Worm (Caenorhabditis elegans) whole organism, midembryonic: ENCODE measurements around the gene Y73C8C.10.

Source experiments
- T22C8.4 ChIP-seq: fragments of 200-800 bp; sonication (Bioruptor generic); IDR thresholded peaks from 2 replicates; pipeline ENCODE4 v1.3.6; 2022; ENCODE audit warnings: missing genetic modification characterization, missing compliant biosample characterization
- cog-1 ChIP-seq: sonication (generic microtip); optimal IDR thresholded peaks from 2 replicates; lab custom pipeline; 2016; ENCODE audit warnings: missing genetic modification characterization, missing compliant biosample characterization
- flt-1 ChIP-seq: fragments of 200-800 bp; sonication (Bioruptor generic); IDR thresholded peaks from 2 replicates; pipeline ENCODE4 v1.3.6; 2022; ENCODE audit warnings: missing genetic modification characterization, missing compliant biosample characterization
- klf-2 ChIP-seq: fragments of 200-800 bp; sonication (Bioruptor generic); conservative IDR thresholded peaks from 2 replicates; pipeline ENCODE4 v1.3.6; 2022; ENCODE audit warnings: missing genetic modification reagents, missing genetic modification characterization, missing compliant biosample characterization
- med-1 ChIP-seq: sonication (generic microtip); optimal IDR thresholded peaks from 2 replicates; lab custom pipeline; 2017; ENCODE audit warnings: missing genetic modification characterization, mild to moderate bottlenecking, missing compliant biosample characterization, antibody characterized with exemption, missing genetic modification reagents; ENCODE audit not compliant: insufficient read depth
- ref-1 ChIP-seq: fragments of 200-800 bp; sonication (Bioruptor generic); conservative IDR thresholded peaks from 2 replicates; pipeline ENCODE4 v1.3.6; 2022; ENCODE audit warnings: missing genetic modification reagents, missing genetic modification characterization, missing compliant biosample characterization
- tab-1 ChIP-seq: fragments of 200-800 bp; sonication (Bioruptor generic); IDR thresholded peaks from 2 replicates; pipeline ENCODE4 v1.3.6; 2022; ENCODE audit warnings: missing genetic modification characterization, missing compliant biosample characterization
- ztf-23 ChIP-seq: fragments of 200-800 bp; sonication (Bioruptor generic); IDR thresholded peaks from 2 replicates; pipeline ENCODE4 v1.3.6; 2022; ENCODE audit warnings: missing genetic modification reagents, missing genetic modification characterization, missing compliant biosample characterization
- ztf-29 ChIP-seq: fragments of 200-800 bp; sonication (Bioruptor generic); IDR thresholded peaks from 2 replicates; pipeline ENCODE4 v1.3.6; 2022; ENCODE audit warnings: missing genetic modification reagents, missing genetic modification characterization, missing compliant biosample characterization

The Y73C8C.10 gene

DNA sequence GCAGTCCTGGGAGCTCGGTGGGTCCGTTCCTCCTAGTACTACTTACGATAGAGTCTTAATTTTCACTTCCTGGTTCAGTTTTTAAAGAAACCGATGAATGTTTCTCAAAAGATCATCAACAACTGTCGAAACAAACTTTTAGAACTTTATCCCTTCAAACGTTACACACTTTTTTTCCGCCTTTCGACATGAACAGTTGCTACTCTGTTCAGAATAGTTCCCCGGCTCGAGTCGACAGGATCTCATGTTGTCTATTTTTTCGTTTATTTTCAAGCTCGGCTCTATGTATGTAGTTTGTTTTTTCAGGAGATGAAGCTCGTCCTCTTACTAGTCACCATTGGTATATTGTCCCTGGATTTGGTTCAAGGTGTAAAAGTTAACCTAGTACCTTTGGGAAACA is 29.2 kb upstream of the Y73C8C.10 start, which contains the start of gene exh-1:
exh-1 (plus strand) TSS at position 301 of the 400 bp plus-strand sequence.
- no peak for TF ChIP-seq med-1 (GFP tag; lab: Kevin White, UChicago)
- TF ChIP-seq T22C8.4, result no peak
- no peak for TF ChIP-seq ref-1 (GFP tag; lab: Robert Waterston, UW)
- TF ChIP-seq flt-1 (GFP tag; lab: Robert Waterston, UW), result no peak
- TF ChIP-seq tab-1, result no peak
- no peak for TF ChIP-seq ztf-29 (GFP tag; lab: Robert Waterston, UW)
- TF ChIP-seq klf-2, result no peak
- no peak for TF ChIP-seq ztf-23 (GFP tag; lab: Robert Waterston, UW)
- no peak for TF ChIP-seq cog-1 (tag; lab: Kevin White, UChicago)

DNA sequence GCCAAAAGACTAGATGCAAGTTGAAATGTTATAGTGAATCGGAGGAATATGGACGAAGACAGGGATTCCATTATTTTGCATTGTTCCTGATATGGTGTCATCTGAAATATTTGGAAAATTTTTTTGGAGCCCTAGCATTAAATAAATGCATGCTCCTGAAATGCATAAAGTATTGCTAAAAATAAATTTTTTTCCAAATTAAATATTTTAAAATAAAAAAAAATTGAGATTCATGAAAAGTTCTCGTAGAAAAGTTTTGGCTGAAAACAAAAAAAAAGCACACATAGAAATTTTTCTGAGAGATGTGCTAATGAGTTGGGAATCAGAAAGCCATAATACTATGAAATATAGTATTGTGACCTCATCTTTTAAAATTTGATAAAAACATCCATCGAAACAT is 27.5 kb upstream of the Y73C8C.10 start, which contains the start of gene srab-7:
srab-7 (minus strand) TSS at position 101 of the 400 bp plus-strand sequence.
- no peak for TF ChIP-seq ztf-29 (GFP tag; lab: Robert Waterston, UW)

DNA sequence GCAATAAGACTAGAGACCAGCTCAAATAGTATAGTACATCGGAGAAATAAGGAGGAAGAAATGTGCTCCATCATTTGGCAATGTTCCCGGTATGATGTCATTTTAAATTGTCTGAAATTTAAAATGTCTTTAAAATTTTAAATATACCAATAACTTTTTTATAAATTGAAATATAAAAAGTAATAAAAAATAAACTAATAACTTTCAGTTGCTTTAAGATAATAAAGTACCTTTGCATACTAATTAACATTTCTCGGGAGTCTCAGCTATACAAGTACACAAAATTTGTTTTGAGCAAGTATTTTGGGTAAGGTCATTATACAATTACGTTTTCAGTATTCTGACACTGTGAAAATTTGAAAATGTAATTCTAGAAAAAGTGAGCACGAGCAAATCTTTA is 24.3 kb upstream of the Y73C8C.10 start, which contains the start of gene srab-6:
srab-6 (minus strand) TSS at position 101 of the 400 bp plus-strand sequence.
- TF ChIP-seq flt-1 (GFP tag; lab: Robert Waterston, UW) (no peak), tab-1 (no peak), ztf-23 (GFP tag; lab: Robert Waterston, UW) (no peak), ref-1 (GFP tag; lab: Robert Waterston, UW) (no peak), T22C8.4 (no peak), ztf-29 (GFP tag; lab: Robert Waterston, UW) (no peak), med-1 (GFP tag; lab: Kevin White, UChicago) (no peak), klf-2 (no peak), cog-1 (tag; lab: Kevin White, UChicago) (no peak)

DNA sequence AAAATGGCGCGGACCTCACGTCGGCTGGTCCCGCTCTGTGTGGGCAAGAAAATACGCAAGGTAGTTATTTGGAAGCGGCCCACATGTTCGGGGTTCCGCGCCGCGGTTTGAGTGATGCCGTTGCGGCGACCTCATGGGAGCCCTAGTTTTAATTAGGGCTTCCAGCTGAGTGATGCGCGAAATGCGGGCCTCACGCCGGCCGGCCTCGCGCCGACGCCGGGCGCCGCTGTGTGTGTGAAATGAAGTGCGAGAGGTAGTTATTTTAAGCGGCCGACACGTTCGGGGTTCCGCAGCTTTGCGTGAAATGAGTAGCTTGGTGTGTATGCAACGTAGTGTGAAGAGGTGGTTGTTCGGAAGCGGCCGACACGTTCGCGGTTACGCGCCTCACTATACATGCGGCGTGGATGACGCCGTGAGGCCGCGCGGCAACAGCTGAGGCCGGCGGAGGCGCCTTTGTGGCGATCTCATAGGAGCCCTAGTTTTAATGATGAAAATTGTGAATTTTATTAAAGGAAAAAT is 22.4 kb upstream of the Y73C8C.10 start:
- TF ChIP-seq flt-1 (GFP tag; lab: Robert Waterston, UW) (no peak), tab-1 (no peak), T22C8.4 (no peak), ref-1 (GFP tag; lab: Robert Waterston, UW) (no peak), med-1 (GFP tag; lab: Kevin White, UChicago) (no peak), ztf-23 (GFP tag; lab: Robert Waterston, UW) (no peak), cog-1 (tag; lab: Kevin White, UChicago) (no peak), ztf-29 (GFP tag; lab: Robert Waterston, UW) (no peak), klf-2 (no peak)

DNA sequence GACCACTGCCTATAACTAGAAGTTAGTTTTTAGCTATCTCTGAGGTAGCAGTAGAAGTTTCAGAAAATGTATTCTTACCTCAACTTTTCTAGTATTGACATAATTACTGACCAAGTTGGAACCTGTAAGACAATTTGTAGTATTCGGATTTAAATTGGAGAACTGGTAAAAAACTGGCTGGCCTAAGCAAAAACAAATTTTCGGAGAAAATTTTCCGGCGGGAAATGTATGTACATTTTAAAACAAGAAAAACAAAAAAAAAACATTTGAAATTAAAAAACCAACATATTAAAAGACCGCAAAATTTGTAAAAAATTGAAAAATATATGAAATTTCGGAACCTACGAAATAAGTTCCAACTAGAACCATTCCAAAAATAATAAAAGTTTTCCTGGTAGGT is 19.4 kb upstream of the Y73C8C.10 start, which contains the start of gene srab-11:
srab-11 (minus strand) TSS at position 101 of the 400 bp plus-strand sequence.
- no peak for TF ChIP-seq ztf-23 (GFP tag; lab: Robert Waterston, UW)
- TF ChIP-seq med-1 (GFP tag; lab: Kevin White, UChicago), result no peak
- TF ChIP-seq ztf-29 (GFP tag; lab: Robert Waterston, UW), result no peak
- TF ChIP-seq T22C8.4, result no peak
- TF ChIP-seq klf-2, result no peak
- no peak for TF ChIP-seq flt-1 (GFP tag; lab: Robert Waterston, UW)
- no peak for TF ChIP-seq tab-1
- no peak for TF ChIP-seq ref-1 (GFP tag; lab: Robert Waterston, UW)
- no peak for TF ChIP-seq cog-1 (tag; lab: Kevin White, UChicago)

DNA sequence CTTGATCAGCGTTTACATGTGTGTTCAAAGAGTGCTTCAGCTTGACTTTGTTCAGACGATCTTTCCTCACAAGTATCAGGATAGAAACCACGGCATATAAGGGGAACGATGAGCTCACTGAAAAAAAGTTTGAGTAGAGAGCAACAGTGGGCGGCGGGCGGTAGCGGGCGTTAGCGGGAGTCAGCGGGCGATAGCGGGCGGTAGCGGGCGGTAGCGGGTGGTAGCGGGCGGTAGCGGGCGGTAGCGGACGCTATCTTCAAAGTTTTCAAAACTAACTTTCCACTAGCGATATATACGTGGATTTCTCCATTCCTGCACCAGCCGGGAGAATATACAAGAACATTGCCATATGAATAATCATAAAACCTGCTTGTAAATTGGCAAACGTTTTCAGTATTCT is 17.7 kb upstream of the Y73C8C.10 start:
- TF ChIP-seq tab-1 (0 out of 2 replicates have a peak, but pooled peaks have one; percentile 37), ztf-23 (GFP tag; lab: Robert Waterston, UW) (no peak)

ce11 chrV:3144494-3144893 is 16.9 kb upstream of the Y73C8C.10 start, which contains the start of gene srab-10:
Gene srab-10 (minus strand): TSS chrV:3144594.
- TF ChIP-seq med-1 (GFP tag; lab: Kevin White, UChicago) (no peak), flt-1 (GFP tag; lab: Robert Waterston, UW) (no peak), ref-1 (GFP tag; lab: Robert Waterston, UW) (no peak), klf-2 (no peak), T22C8.4 (no peak), ztf-23 (GFP tag; lab: Robert Waterston, UW) (no peak), tab-1 (no peak)

- TF ChIP-seq flt-1 (GFP tag; lab: Robert Waterston, UW), result no peak
- no peak for TF ChIP-seq klf-2
- no peak for TF ChIP-seq cog-1 (tag; lab: Kevin White, UChicago)
- no peak for TF ChIP-seq tab-1
- TF ChIP-seq T22C8.4, result no peak
- TF ChIP-seq med-1 (GFP tag; lab: Kevin White, UChicago), result no peak
- no peak for TF ChIP-seq ztf-23 (GFP tag; lab: Robert Waterston, UW)
- TF ChIP-seq ztf-29 (GFP tag; lab: Robert Waterston, UW), result no peak
- TF ChIP-seq ref-1 (GFP tag; lab: Robert Waterston, UW), result no peak
These were observed 13.6 kb upstream of the Y73C8C.10 start, which contains the start of gene srab-9 for ce11 chrV:3141190-3141589. Gene srab-9 (minus strand): TSS chrV:3141290.

DNA sequence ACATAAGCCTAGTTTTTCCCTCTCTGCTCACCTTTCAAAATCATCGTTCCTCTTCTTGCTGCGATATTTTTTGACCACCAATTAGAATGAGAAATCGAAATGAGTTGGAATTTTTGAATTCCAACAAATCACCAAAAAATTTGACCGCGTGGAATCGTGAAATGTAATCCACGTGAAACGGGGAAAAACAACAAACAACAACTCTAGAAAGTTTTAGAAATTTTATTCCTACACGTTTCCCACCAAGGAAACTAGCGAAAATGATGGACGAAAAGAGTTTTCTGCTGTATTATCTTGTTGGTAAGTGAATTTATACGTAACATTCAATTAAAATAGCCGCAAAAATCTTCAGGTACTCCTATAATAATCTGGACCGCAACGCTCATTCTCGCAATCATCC is 10.9 kb upstream of the Y73C8C.10 start, which contains the start of the genes irld-3 and F02C9.1:
irld-3 (minus strand) TSS at position 101 of the 400 bp plus-strand sequence.
F02C9.1 (plus strand) TSS at position 216 of the 400 bp plus-strand sequence.
- no peak for TF ChIP-seq ref-1 (GFP tag; lab: Robert Waterston, UW)

DNA sequence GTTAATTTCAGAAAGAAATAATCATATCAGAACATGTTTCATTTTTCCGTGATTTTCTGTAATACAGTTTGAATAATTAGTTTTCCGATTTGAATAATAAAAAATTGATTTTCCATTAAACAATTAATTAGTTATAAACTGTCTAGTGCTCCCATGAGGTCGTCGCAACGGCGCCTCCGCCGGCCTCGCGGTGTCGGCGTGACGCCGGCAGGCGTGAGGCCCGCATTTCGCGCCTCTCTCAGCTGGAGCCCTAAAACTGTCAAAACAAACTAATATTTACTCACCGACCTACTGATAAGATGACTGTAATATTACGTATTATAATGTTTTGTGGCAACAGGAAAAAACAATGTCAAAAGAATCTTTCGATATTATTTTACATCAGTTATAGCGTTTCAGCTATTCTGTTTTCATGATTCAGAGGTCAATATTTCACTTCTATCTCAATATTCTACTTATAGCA is 5.8 kb upstream of the Y73C8C.10 start, which contains the start of gene F02C9.2:
F02C9.2 (plus strand) TSS at position 413 of the 463 bp plus-strand sequence.
- TF ChIP-seq ref-1 (GFP tag; lab: Robert Waterston, UW), result no peak
- TF ChIP-seq cog-1 (tag; lab: Kevin White, UChicago), result no peak
- no peak for TF ChIP-seq med-1 (GFP tag; lab: Kevin White, UChicago)
- no peak for TF ChIP-seq flt-1 (GFP tag; lab: Robert Waterston, UW)
- TF ChIP-seq ztf-29 (GFP tag; lab: Robert Waterston, UW), result no peak
- no peak for TF ChIP-seq ztf-23 (GFP tag; lab: Robert Waterston, UW)
- TF ChIP-seq klf-2, result no peak
- no peak for TF ChIP-seq T22C8.4
- no peak for TF ChIP-seq tab-1
